Fruit fly (Drosophila melanogaster) whole organism, adult: ENCODE measurements around the gene lsn.

ENCODE experiments used
- CG11617 ChIP-seq: fragments of 200-800 bp; sonication (Bioruptor generic); optimal IDR thresholded peaks from 2 replicates; lab custom pipeline; 2017; ENCODE audit warnings: mild to moderate bottlenecking, missing biosample characterization, missing genetic modification reagents, missing genetic modification characterization
- CG12768 ChIP-seq: fragments of 200-800 bp; sonication (Bioruptor generic); optimal IDR thresholded peaks from 2 replicates; lab custom pipeline; 2017; ENCODE audit warnings: missing biosample characterization, missing genetic modification characterization, mild to moderate bottlenecking, moderate library complexity, missing genetic modification reagents
- CG14711 ChIP-seq: fragments of 200-800 bp; sonication (Bioruptor generic); optimal IDR thresholded peaks from 2 replicates; lab custom pipeline; 2018; ENCODE audit warnings: missing biosample characterization, mild to moderate bottlenecking, missing genetic modification characterization, moderate library complexity
- CG33017 ChIP-seq: fragments of 200-800 bp; sonication (Bioruptor generic); optimal IDR thresholded peaks from 2 replicates; lab custom pipeline; 2018; ENCODE audit warnings: missing biosample characterization, mild to moderate bottlenecking, missing genetic modification characterization, moderate library complexity
- CG5204 ChIP-seq: fragments of 200-800 bp; sonication (Bioruptor generic); optimal IDR thresholded peaks from 2 replicates; lab custom pipeline; 2016; ENCODE audit warnings: missing biosample characterization, missing genetic modification characterization
- CG7045 ChIP-seq: fragments of 200-800 bp; sonication (Bioruptor generic); optimal IDR thresholded peaks from 2 replicates; lab custom pipeline; 2017; ENCODE audit warnings: missing biosample characterization, mild to moderate bottlenecking, missing genetic modification characterization
- CG7101 ChIP-seq: fragments of 200-800 bp; sonication (Bioruptor generic); optimal IDR thresholded peaks from 2 replicates; lab custom pipeline; 2018; ENCODE audit warnings: missing biosample characterization, mild to moderate bottlenecking, missing genetic modification characterization, moderate library complexity
- Clk ChIP-seq: fragments of 200-800 bp; sonication (Bioruptor generic); optimal IDR thresholded peaks from 2 replicates; lab custom pipeline; 2017; ENCODE audit warnings: missing biosample characterization, missing genetic modification characterization
- Crg-1 ChIP-seq: fragments of 200-800 bp; sonication (Bioruptor generic); optimal IDR thresholded peaks from 2 replicates; lab custom pipeline; 2016; ENCODE audit warnings: missing biosample characterization, missing genetic modification characterization
- Hr96 ChIP-seq: fragments of 200-800 bp; sonication (Bioruptor generic); optimal IDR thresholded peaks from 2 replicates; lab custom pipeline; 2016; ENCODE audit warnings: missing biosample characterization, missing genetic modification characterization
- Mnt ChIP-seq: fragments of 200-800 bp; sonication (Bioruptor generic); optimal IDR thresholded peaks from 2 replicates; lab custom pipeline; 2016; ENCODE audit warnings: missing biosample characterization, mild to moderate bottlenecking, missing genetic modification characterization
- bab1 ChIP-seq: fragments of 200-800 bp; sonication (Bioruptor generic); optimal IDR thresholded peaks from 3 replicates; lab custom pipeline; 2019; ENCODE audit warnings: missing biosample characterization, mild to moderate bottlenecking, missing genetic modification characterization, moderate library complexity
- cic ChIP-seq: fragments of 200-800 bp; sonication (Bioruptor generic); optimal IDR thresholded peaks from 2 replicates; lab custom pipeline; 2017; ENCODE audit warnings: missing biosample characterization, mild to moderate bottlenecking, missing genetic modification characterization, moderate library complexity
- cnc ChIP-seq, 2 experiments: fragments of >200 bp; optimal IDR thresholded peaks; 2 replicates each; lab custom pipeline; 2017
- kay ChIP-seq: fragments of 200-800 bp; sonication (Bioruptor generic); peaks from one replicate; lab custom pipeline; 2016; ENCODE audit warnings: missing biosample characterization, missing genetic modification characterization, borderline replicate concordance
- ovo ChIP-seq: fragments of 200-800 bp; sonication (Bioruptor generic); optimal IDR thresholded peaks from 2 replicates; lab custom pipeline; 2016; ENCODE audit warnings: missing biosample characterization, missing genetic modification characterization
- pad ChIP-seq: fragments of 200-800 bp; sonication (Bioruptor generic); optimal IDR thresholded peaks from 3 replicates; lab custom pipeline; 2017; ENCODE audit warnings: missing biosample characterization, missing genetic modification characterization, mild to moderate bottlenecking, moderate library complexity, missing genetic modification reagents
- tj ChIP-seq: fragments of 200-800 bp; sonication (Bioruptor generic); optimal IDR thresholded peaks from 3 replicates; lab custom pipeline; 2017; ENCODE audit warnings: missing biosample characterization, mild to moderate bottlenecking, missing genetic modification characterization, moderate library complexity
- toe ChIP-seq: fragments of 200-800 bp; sonication (Bioruptor generic); optimal IDR thresholded peaks from 2 replicates; lab custom pipeline; 2016; ENCODE audit warnings: missing biosample characterization, missing genetic modification characterization

Gene lsn

dm6 chr3R:21888696-21889602 is 24.0 kb downstream of the lsn start, which contains the start of gene CG43844:
CG43844 (plus strand) TSS chr3R:21889539.
- TF ChIP-seq CG33017 (tag; lab: Kevin White, UChicago) (peak; percentile 22), cic (GFP tag; lab: Kevin White, UChicago) (peak; percentile 40), bab1 (GFP tag; lab: Kevin White, UChicago) (peak; percentile 15), kay (peak; percentile 93), CG12768 (GFP tag; lab: Kevin White, UChicago) (peak; percentile 4), Clk (GFP tag; lab: Kevin White, UChicago) (no peak), Mnt (no peak), toe (GFP tag; lab: Kevin White, UChicago) (no peak), CG11617 (GFP tag; lab: Kevin White, UChicago) (no peak)

- TF ChIP-seq CG11617 (GFP tag; lab: Kevin White, UChicago) (no peak), cic (GFP tag; lab: Kevin White, UChicago) (no peak), kay (peak; percentile 65), Mnt (no peak), CG12768 (GFP tag; lab: Kevin White, UChicago) (no peak), toe (GFP tag; lab: Kevin White, UChicago) (no peak), CG14711 (no peak), CG5204 (no peak), Crg-1 (GFP tag; lab: Kevin White, UChicago) (no peak)
Measured at dm6 chr3R:21889945-21890344, 25.0 kb downstream of the lsn start.

- TF ChIP-seq tj (GFP tag; lab: Kevin White, UChicago): no peak
- no peak for TF ChIP-seq kay
- no peak for TF ChIP-seq CG11617 (GFP tag; lab: Kevin White, UChicago)
- TF ChIP-seq CG14711: no peak
Measured at dm6 chr3R:21890739-21891138, 25.8 kb downstream of the lsn start.

dm6 chr3R:21892450-21892849 is 27.5 kb downstream of the lsn start:
- no peak for TF ChIP-seq Hr96 (GFP tag; lab: Kevin White, UChicago)
- no peak for TF ChIP-seq tj (GFP tag; lab: Kevin White, UChicago)
- TF ChIP-seq cic (GFP tag; lab: Kevin White, UChicago): no peak
- TF ChIP-seq toe (GFP tag; lab: Kevin White, UChicago): no peak
- TF ChIP-seq CG11617 (GFP tag; lab: Kevin White, UChicago): no peak
- TF ChIP-seq pad (GFP tag; lab: Kevin White, UChicago): no peak
- TF ChIP-seq CG7101 (tag; lab: Kevin White, UChicago): no peak
- no peak for TF ChIP-seq ovo (GFP tag; lab: Kevin White, UChicago)
- no peak for TF ChIP-seq CG5204
- TF ChIP-seq CG12768 (GFP tag; lab: Kevin White, UChicago): no peak
- no peak for TF ChIP-seq CG7045 (GFP tag; lab: Kevin White, UChicago)
- TF ChIP-seq Mnt: no peak
- TF ChIP-seq bab1 (GFP tag; lab: Kevin White, UChicago): no peak
- TF ChIP-seq Crg-1 (GFP tag; lab: Kevin White, UChicago): no peak
- no peak for TF ChIP-seq cnc (optimal IDR thresholded peaks at IDR 0.05; lab: Kevin White, UChicago)
- TF ChIP-seq CG14711: no peak
- TF ChIP-seq kay: no peak
- no peak for TF ChIP-seq CG33017 (tag; lab: Kevin White, UChicago)

- TF ChIP-seq CG11617 (GFP tag; lab: Kevin White, UChicago): no peak
- no peak for TF ChIP-seq CG12768 (GFP tag; lab: Kevin White, UChicago)
- no peak for TF ChIP-seq pad (GFP tag; lab: Kevin White, UChicago)
- TF ChIP-seq CG7045 (GFP tag; lab: Kevin White, UChicago): no peak
- TF ChIP-seq kay: no peak
- TF ChIP-seq toe (GFP tag; lab: Kevin White, UChicago): no peak
- TF ChIP-seq cic (GFP tag; lab: Kevin White, UChicago): no peak
- TF ChIP-seq CG5204: no peak
- TF ChIP-seq CG7101 (tag; lab: Kevin White, UChicago): no peak
- no peak for TF ChIP-seq tj (GFP tag; lab: Kevin White, UChicago)
- no peak for TF ChIP-seq Crg-1 (GFP tag; lab: Kevin White, UChicago)
- no peak for TF ChIP-seq CG33017 (tag; lab: Kevin White, UChicago)
Measured at dm6 chr3R:21893929-21894328, 29.0 kb downstream of the lsn start.

- peak; percentile 77 for TF ChIP-seq tj (GFP tag; lab: Kevin White, UChicago)
- TF ChIP-seq CG5204: no peak
Measured at dm6 chr3R:21895961-21896875, 31.2 kb downstream of the lsn start.
